Worm (Caenorhabditis elegans) whole organism, early embryonic: Measurements from ENCODE around the gene C07G2.5.

Experiments used
- F13C5.2 ChIP-seq: sonication (generic microtip); optimal IDR thresholded peaks from 2 replicates; lab custom pipeline; 2017; ENCODE audit warnings: mild to moderate bottlenecking, missing genetic modification characterization, inconsistent platforms, missing compliant biosample characterization
- aly-1 ChIP-seq: sonication (generic microtip); optimal IDR thresholded peaks from 2 replicates; lab custom pipeline; 2016; ENCODE audit warnings: missing genetic modification characterization, missing compliant biosample characterization
- ama-1 ChIP-seq: fragments of 150-350 bp; optimal IDR thresholded peaks from 2 replicates; lab custom pipeline; 2014
- ceh-13 ChIP-seq: fragments of 200-800 bp; sonication (Bioruptor generic); optimal IDR thresholded peaks from 2 replicates; lab custom pipeline; 2018; ENCODE audit warnings: mild to moderate bottlenecking, missing genetic modification characterization, missing compliant biosample characterization
- flt-1 ChIP-seq: fragments of 200-800 bp; sonication (Bioruptor generic); IDR thresholded peaks from 2 replicates; pipeline ENCODE4 v1.3.6; 2022; ENCODE audit warnings: missing genetic modification characterization, missing compliant biosample characterization
- hmbx-1 ChIP-seq: sonication (generic microtip); optimal IDR thresholded peaks from 2 replicates; lab custom pipeline; 2016; ENCODE audit warnings: mild to moderate bottlenecking, missing genetic modification characterization, missing compliant biosample characterization
- hmg-4 ChIP-seq: fragments of 200-800 bp; sonication (Bioruptor generic); optimal IDR thresholded peaks from 2 replicates; lab custom pipeline; 2018; ENCODE audit warnings: mild to moderate bottlenecking, missing genetic modification characterization, missing compliant biosample characterization
- hnd-1 ChIP-seq: sonication (generic microtip); optimal IDR thresholded peaks from 2 replicates; lab custom pipeline; 2016; ENCODE audit warnings: missing genetic modification characterization, missing compliant biosample characterization
- sea-1 ChIP-seq: fragments of 200-800 bp; sonication (Bioruptor generic); conservative IDR thresholded peaks from 2 replicates; pipeline ENCODE4 v1.3.6; 2022; ENCODE audit warnings: missing genetic modification characterization, missing compliant biosample characterization
- tbx-11 ChIP-seq: fragments of 200-800 bp; sonication (Bioruptor generic); IDR thresholded peaks from 2 replicates; pipeline ENCODE4 v1.3.6; 2022; ENCODE audit warnings: missing genetic modification characterization, missing compliant biosample characterization
- tbx-37 ChIP-seq: fragments of 200-800 bp; sonication (Bioruptor generic); conservative IDR thresholded peaks from 2 replicates; pipeline ENCODE4 v1.3.6; 2022; ENCODE audit warnings: missing genetic modification reagents, missing genetic modification characterization, missing compliant biosample characterization
- tra-4 ChIP-seq: sonication (generic microtip); optimal IDR thresholded peaks from 2 replicates; lab custom pipeline; 2017; ENCODE audit warnings: missing genetic modification characterization, missing compliant biosample characterization

ce11 chrIII:4482986-4483385, 15.9 kb downstream of the C07G2.5 start:
- TF ChIP-seq sea-1 (no peak), ama-1 (lab: Kevin White, UChicago) (no peak), tbx-37 (GFP tag; lab: Robert Waterston, UW) (no peak), hnd-1 (no peak), hmbx-1 (tag; lab: Kevin White, UChicago) (no peak), aly-1 (tag; lab: Kevin White, UChicago) (no peak), hmg-4 (no peak), ceh-13 (GFP tag; lab: Kevin White, UChicago) (no peak), F13C5.2 (tag; lab: Kevin White, UChicago) (no peak), flt-1 (no peak), tra-4 (tag; lab: Kevin White, UChicago) (no peak), tbx-11 (GFP tag; lab: Robert Waterston, UW) (no peak)
